Fruit fly (Drosophila melanogaster): ENCODE data around the gene TpnC25D.

DNA sequence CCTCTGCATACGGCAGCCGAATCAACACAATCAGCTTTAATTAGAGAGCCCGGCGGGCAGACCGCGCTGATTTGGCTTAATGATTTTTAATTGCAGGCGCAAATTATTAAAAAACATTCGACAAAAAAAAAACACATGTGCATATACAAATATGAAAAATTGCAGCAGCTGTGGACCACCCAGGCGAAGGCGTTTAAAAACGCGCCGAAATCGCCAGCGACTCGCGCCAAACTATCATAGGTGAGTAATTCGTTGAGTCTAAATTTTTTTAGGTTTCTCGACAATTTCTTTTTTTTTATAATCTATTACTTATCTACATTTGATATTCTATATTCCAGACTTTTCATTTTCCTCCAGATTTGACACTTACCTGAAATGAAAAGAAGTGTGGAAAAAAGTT is 12.7 kb downstream of the TpnC25D start:
- TF ChIP-seq Snoo (tag; optimal IDR thresholded peaks at IDR 0.05) (no peak), CG34367 (tag; optimal IDR thresholded peaks at IDR 0.05) (no peak), CG13204 (GFP tag; optimal IDR thresholded peaks at IDR 0.05) (no peak), CG9948 (tag; optimal IDR thresholded peaks at IDR 0.05) (no peak), Ets98B (GFP tag; IDR thresholded peaks at IDR 0.05) (no peak), EcR (GFP tag; optimal IDR thresholded peaks at IDR 0.05) (no peak), CG15710 (tag; optimal IDR thresholded peaks at IDR 0.05) (no peak), CG12605 (GFP tag; IDR thresholded peaks at IDR 0.05) (no peak), D1 (tag; optimal IDR thresholded peaks at IDR 0.05) (no peak)
